Worm (Caenorhabditis elegans) whole organism, late embryonic: ENCODE measurements around the gene his-72.

Source experiments
- hlh-13 ChIP-seq: fragments of 200-800 bp; sonication (Bioruptor generic); optimal IDR thresholded peaks from 2 replicates; lab custom pipeline; 2018; ENCODE audit warnings: mild to moderate bottlenecking, missing genetic modification characterization, missing compliant biosample characterization
- lim-6 ChIP-seq: sonication (generic microtip); optimal IDR thresholded peaks from 2 replicates; lab custom pipeline; 2016; ENCODE audit warnings: missing genetic modification characterization, missing compliant biosample characterization
- zip-5 ChIP-seq: sonication (generic microtip); optimal IDR thresholded peaks from 2 replicates; lab custom pipeline; 2016; ENCODE audit warnings: missing genetic modification characterization, missing compliant biosample characterization

- TF ChIP-seq zip-5 (tag; lab: Kevin White, UChicago) = no peak
- TF ChIP-seq hlh-13 (GFP tag; lab: Kevin White, UChicago) = no peak
- TF ChIP-seq lim-6 (tag; lab: Kevin White, UChicago) = no peak
Measured at ce11 chrIII:12334268-12334667, 34.6 kb downstream of the his-72 start.
